Worm (Caenorhabditis elegans) whole organism, young adult: ENCODE results near the gene lam-1.

Experiments
- T07F8.4 ChIP-seq: sonication (generic microtip); optimal IDR thresholded peaks from 2 replicates; lab custom pipeline; 2016; ENCODE audit warnings: mild to moderate bottlenecking, missing genetic modification characterization, moderate library complexity, missing compliant biosample characterization
- ZK185.1 ChIP-seq: sonication (generic microtip); optimal IDR thresholded peaks from 2 replicates; lab custom pipeline; 2016; ENCODE audit warnings: mild to moderate bottlenecking, missing genetic modification characterization, missing compliant biosample characterization; ENCODE audit not compliant: poor library complexity, severe bottlenecking
- ceh-91 ChIP-seq: fragments of 200-800 bp; sonication (Bioruptor generic); IDR thresholded peaks from 2 replicates; pipeline ENCODE4 v1.3.6; 2022; ENCODE audit warnings: missing genetic modification reagents, missing genetic modification characterization, missing compliant biosample characterization
- chd-7 ChIP-seq: sonication (generic microtip); optimal IDR thresholded peaks from 2 replicates; lab custom pipeline; 2016; ENCODE audit warnings: mild to moderate bottlenecking, missing genetic modification characterization, moderate library complexity, missing compliant biosample characterization
- die-1 ChIP-seq: sonication (generic microtip); optimal IDR thresholded peaks from 2 replicates; lab custom pipeline; 2016; ENCODE audit warnings: missing genotype, mild to moderate bottlenecking, missing genetic modification characterization, missing compliant biosample characterization
- pha-4 ChIP-seq: fragments of 150-350 bp; sonication (generic microtip); optimal IDR thresholded peaks from 2 replicates; lab custom pipeline; 2014; ENCODE audit warnings: missing biosample characterization, missing genetic modification reagents, missing genetic modification characterization
- snpc-4 ChIP-seq, 5 experiments: fragments of 150-350 bp in 1 of 5; sonication (generic microtip) in 4 of 5; optimal IDR thresholded peaks; 2 replicates each; lab custom pipeline; 2014 to 2018; ENCODE audit warnings: missing genetic modification characterization in 5 of 5, missing biosample characterization in 3 of 5, antibody characterized with exemption in 2 of 5, mild to moderate bottlenecking in 2 of 5, missing compliant biosample characterization in 2 of 5, missing genotype in 2 of 5, moderate library complexity in 2 of 5, missing genetic modification reagents in 1 of 5

- TF ChIP-seq pha-4 (tag; lab: Kevin White, UChicago) (no peak), T07F8.4 (tag; lab: Kevin White, UChicago) (no peak), ceh-91 (no peak), die-1 (no peak), chd-7 (no peak), snpc-4 (GFP tag; optimal IDR thresholded peaks at IDR 0.05; lab: Kevin White, UChicago) (no peak), snpc-4 (tag; optimal IDR thresholded peaks at IDR 0.05; lab: Kevin White, UChicago) (no peak), ZK185.1 (tag; lab: Kevin White, UChicago) (no peak)
Observed at ce11 chrIV:5139189-5139588, 33.9 kb upstream of the lam-1 start.
